Worm (Caenorhabditis elegans) whole organism, L3 larva: ENCODE results near the gene Y57G11C.8.

Experiments
- R02D3.7 ChIP-seq: fragments of 150-350 bp; optimal IDR thresholded peaks from 2 replicates; lab custom pipeline; 2014; ENCODE audit warnings: missing biosample characterization, missing genetic modification characterization
- ZK546.5 ChIP-seq: sonication (generic microtip); optimal IDR thresholded peaks from 2 replicates; lab custom pipeline; 2017; ENCODE audit warnings: missing biosample characterization, missing genetic modification characterization
- ama-1 ChIP-seq: fragments of 150-350 bp; optimal IDR thresholded peaks from 2 replicates; lab custom pipeline; 2018
- ceh-16 ChIP-seq: sonication (generic microtip); optimal IDR thresholded peaks from 2 replicates; lab custom pipeline; 2017; ENCODE audit warnings: missing biosample characterization, missing genetic modification characterization
- ceh-28 ChIP-seq: fragments of 150-350 bp; optimal IDR thresholded peaks from 2 replicates; lab custom pipeline; 2014; ENCODE audit warnings: missing biosample characterization, missing genetic modification reagents, missing genetic modification characterization
- ceh-82 ChIP-seq: fragments of 150-350 bp; optimal IDR thresholded peaks from 2 replicates; lab custom pipeline; 2014; ENCODE audit warnings: missing biosample characterization, missing genetic modification characterization
- ceh-9 ChIP-seq: sonication (generic microtip); optimal IDR thresholded peaks from 2 replicates; lab custom pipeline; 2018; ENCODE audit warnings: missing biosample characterization, missing genetic modification characterization
- egl-27 ChIP-seq: sonication (generic microtip); optimal IDR thresholded peaks from 4 replicates; lab custom pipeline; 2017; ENCODE audit warnings: missing biosample characterization, missing genetic modification reagents, missing genetic modification characterization
- egl-5 ChIP-seq: fragments of 150-350 bp; optimal IDR thresholded peaks from 2 replicates; lab custom pipeline; 2017; ENCODE audit warnings: missing biosample characterization, missing genetic modification reagents, missing genetic modification characterization, inconsistent platforms
- elt-1 ChIP-seq: fragments of 150-350 bp; optimal IDR thresholded peaks from 2 replicates; lab custom pipeline; 2014; ENCODE audit warnings: missing biosample characterization, missing genetic modification characterization
- elt-2 ChIP-seq: sonication (generic microtip); optimal IDR thresholded peaks from 2 replicates; lab custom pipeline; 2016; ENCODE audit warnings: missing genetic modification reagents, mild to moderate bottlenecking, missing genetic modification characterization, missing compliant biosample characterization
- eor-1 ChIP-seq, 2 experiments: fragments of 150-350 bp; optimal IDR thresholded peaks; 2 replicates each; lab custom pipeline; 2014 to 2018; ENCODE audit warnings: missing biosample characterization in 2 of 2, missing genetic modification characterization in 2 of 2
- fkh-10 ChIP-seq: sonication (generic microtip); optimal IDR thresholded peaks from 2 replicates; lab custom pipeline; 2017; ENCODE audit warnings: missing biosample characterization, missing genetic modification reagents, missing genetic modification characterization
- hmg-11 ChIP-seq: sonication (generic microtip); optimal IDR thresholded peaks from 2 replicates; lab custom pipeline; 2016; ENCODE audit warnings: missing genetic modification characterization, missing compliant biosample characterization
- jun-1 ChIP-seq: fragments of 150-350 bp; optimal IDR thresholded peaks from 2 replicates; lab custom pipeline; 2014; ENCODE audit warnings: missing biosample characterization, missing genetic modification reagents, missing genetic modification characterization
- lin-15B ChIP-seq: fragments of 150-350 bp; optimal IDR thresholded peaks from 2 replicates; lab custom pipeline; 2014; ENCODE audit warnings: missing biosample characterization, missing genetic modification characterization
- lin-39 ChIP-seq: fragments of 150-350 bp; optimal IDR thresholded peaks from 2 replicates; lab custom pipeline; 2018; ENCODE audit warnings: missing biosample characterization, missing genetic modification reagents, missing genetic modification characterization
- lsy-12 ChIP-seq: sonication (generic microtip); optimal IDR thresholded peaks from 2 replicates; lab custom pipeline; 2016; ENCODE audit warnings: mild to moderate bottlenecking, missing genetic modification characterization, missing compliant biosample characterization
- mml-1 ChIP-seq: fragments of 150-350 bp; sonication (generic microtip); optimal IDR thresholded peaks from 3 replicates; lab custom pipeline; 2014; ENCODE audit warnings: missing biosample characterization, missing genetic modification characterization
- nfya-1 ChIP-seq: sonication (generic microtip); optimal IDR thresholded peaks from 2 replicates; lab custom pipeline; 2017; ENCODE audit warnings: missing genetic modification characterization, mild to moderate bottlenecking, missing compliant biosample characterization, antibody characterized with exemption, moderate library complexity; ENCODE audit not compliant: insufficient read depth
- nhr-11 ChIP-seq: fragments of 150-350 bp; optimal IDR thresholded peaks from 2 replicates; lab custom pipeline; 2014; ENCODE audit warnings: missing biosample characterization, missing genetic modification characterization
- nhr-237 ChIP-seq: fragments of 150-350 bp; optimal IDR thresholded peaks from 2 replicates; lab custom pipeline; 2014; ENCODE audit warnings: missing biosample characterization, missing genetic modification characterization
- nhr-28 ChIP-seq: fragments of 150-350 bp; optimal IDR thresholded peaks from 2 replicates; lab custom pipeline; 2014; ENCODE audit warnings: missing biosample characterization, missing genetic modification characterization
- nhr-67 ChIP-seq: fragments of 150-350 bp; optimal IDR thresholded peaks from 2 replicates; lab custom pipeline; 2014; ENCODE audit warnings: missing biosample characterization, missing genetic modification characterization
- nhr-76 ChIP-seq: fragments of 150-350 bp; sonication (generic microtip); optimal IDR thresholded peaks from 5 replicates; lab custom pipeline; 2014; ENCODE audit warnings: missing biosample characterization, missing genetic modification characterization
- nhr-77 ChIP-seq: fragments of 150-350 bp; optimal IDR thresholded peaks from 2 replicates; lab custom pipeline; 2014; ENCODE audit warnings: missing biosample characterization, missing genetic modification characterization
- pha-4 ChIP-seq: fragments of 150-350 bp; optimal IDR thresholded peaks from 2 replicates; lab custom pipeline; 2014; ENCODE audit warnings: missing biosample characterization, missing genetic modification reagents, missing genetic modification characterization
- sea-2 ChIP-seq: fragments of 150-350 bp; sonication (generic microtip); optimal IDR thresholded peaks from 4 replicates; lab custom pipeline; 2014; ENCODE audit warnings: missing biosample characterization, missing genetic modification reagents, missing genetic modification characterization
- skn-1 ChIP-seq: fragments of 150-350 bp; optimal IDR thresholded peaks from 2 replicates; lab custom pipeline; 2014; ENCODE audit warnings: missing biosample characterization, missing genetic modification characterization
- snpc-4 ChIP-seq: fragments of 150-350 bp; optimal IDR thresholded peaks from 2 replicates; lab custom pipeline; 2014; ENCODE audit warnings: missing biosample characterization, missing genetic modification characterization
- tbx-2 ChIP-seq: sonication (generic microtip); optimal IDR thresholded peaks from 2 replicates; lab custom pipeline; 2016; ENCODE audit warnings: mild to moderate bottlenecking, missing genetic modification characterization, missing compliant biosample characterization
- unc-39 ChIP-seq: sonication (generic microtip); optimal IDR thresholded peaks from 4 replicates; lab custom pipeline; 2017; ENCODE audit warnings: missing biosample characterization, missing genetic modification characterization
- unc-62 ChIP-seq: fragments of 150-350 bp; sonication (generic microtip); optimal IDR thresholded peaks from 4 replicates; lab custom pipeline; 2014; ENCODE audit warnings: missing biosample characterization, missing genetic modification reagents, missing genetic modification characterization
- zag-1 ChIP-seq: fragments of 150-350 bp; optimal IDR thresholded peaks from 2 replicates; lab custom pipeline; 2014; ENCODE audit warnings: missing biosample characterization, missing genetic modification characterization
- ztf-11 ChIP-seq: fragments of 150-350 bp; optimal IDR thresholded peaks from 2 replicates; lab custom pipeline; 2014; ENCODE audit warnings: missing biosample characterization, missing genetic modification characterization
- ztf-4 ChIP-seq: fragments of 150-350 bp; optimal IDR thresholded peaks from 2 replicates; lab custom pipeline; 2014; ENCODE audit warnings: missing biosample characterization, missing genetic modification characterization

Y57G11C.8 gene

DNA sequence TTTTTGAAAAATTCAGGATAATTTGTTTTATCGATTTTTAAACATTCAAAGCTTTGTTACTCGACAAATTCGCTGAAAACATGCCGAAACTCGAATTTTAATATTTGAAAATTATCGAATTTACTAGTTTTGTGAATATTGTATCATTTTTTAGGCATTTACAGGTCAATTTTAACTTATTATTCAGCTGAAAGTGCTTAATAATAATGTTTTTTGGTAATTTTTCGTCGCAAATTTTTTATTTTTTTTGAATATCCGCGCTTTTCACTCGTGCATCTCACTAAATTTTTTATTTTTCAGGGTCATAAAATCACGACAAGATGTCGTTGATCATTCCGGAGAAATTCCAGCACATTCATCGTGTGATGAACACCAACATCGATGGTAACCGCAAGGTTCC is 43.7 kb downstream of the Y57G11C.8 start, which contains the start of gene rps-18:
Gene rps-18, plus strand, starts transcription at position 301 of the 400 bp plus-strand sequence.
- no peak for TF ChIP-seq sea-2 (GFP tag; lab: Kevin White, UChicago)
- TF ChIP-seq ztf-4 (tag; lab: Kevin White, UChicago), result no peak
- no peak for TF ChIP-seq mml-1 (tag; lab: Kevin White, UChicago)
- no peak for TF ChIP-seq nhr-28 (tag; lab: Kevin White, UChicago)
- no peak for TF ChIP-seq lin-15B
- TF ChIP-seq hmg-11, result no peak
- no peak for TF ChIP-seq elt-2 (tag; lab: Kevin White, UChicago)
- no peak for TF ChIP-seq ama-1 (lab: Kevin White, UChicago)
- TF ChIP-seq R02D3.7, result no peak
- TF ChIP-seq nfya-1 (tag; lab: Kevin White, UChicago), result no peak
- no peak for TF ChIP-seq ceh-16 (tag; lab: Kevin White, UChicago)
- no peak for TF ChIP-seq eor-1 (tag; optimal IDR thresholded peaks at IDR 0.05; lab: Kevin White, UChicago)
- no peak for TF ChIP-seq nhr-11 (tag; lab: Kevin White, UChicago)

DNA sequence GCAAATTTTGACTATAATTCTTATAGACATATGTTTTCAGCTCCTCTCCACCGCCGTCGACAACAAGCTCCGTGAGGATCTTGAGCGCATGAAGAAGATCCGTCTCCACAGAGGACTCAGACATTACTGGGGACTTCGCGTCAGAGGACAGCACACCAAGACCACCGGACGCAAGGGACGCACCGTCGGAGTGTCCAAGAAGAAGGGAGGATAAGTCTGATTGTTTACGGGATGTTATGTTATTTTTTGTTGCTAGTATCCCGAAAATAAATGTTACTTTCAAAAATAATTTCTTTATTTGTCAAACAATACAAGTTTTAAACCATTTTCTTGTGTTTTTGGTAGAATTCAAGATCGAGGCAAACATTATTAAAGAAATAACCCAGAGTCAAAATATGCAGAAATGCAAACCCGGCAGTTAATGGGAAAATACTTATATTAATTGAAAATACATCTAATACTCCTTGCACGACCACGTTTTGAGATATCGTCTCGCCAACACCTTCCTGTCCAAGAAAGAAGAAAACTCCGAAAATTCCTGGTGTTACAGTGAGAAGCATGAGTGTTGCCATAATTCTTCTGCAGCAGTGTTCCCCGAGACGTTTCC is 44.6 kb downstream of the Y57G11C.8 start:
- TF ChIP-seq tbx-2 (tag; lab: Kevin White, UChicago), result no peak
- TF ChIP-seq sea-2 (GFP tag; lab: Kevin White, UChicago), result no peak
- no peak for TF ChIP-seq unc-39
- no peak for TF ChIP-seq lin-39 (tag; lab: Kevin White, UChicago)
- no peak for TF ChIP-seq nhr-237 (tag; lab: Kevin White, UChicago)
- TF ChIP-seq jun-1, result no peak
- TF ChIP-seq fkh-10 (GFP tag; lab: Kevin White, UChicago), result no peak
- TF ChIP-seq ama-1 (lab: Kevin White, UChicago), result no peak
- TF ChIP-seq nhr-28 (tag; lab: Kevin White, UChicago), result no peak
- TF ChIP-seq unc-62 (GFP tag; lab: Kevin White, UChicago), result no peak
- no peak for TF ChIP-seq pha-4
- no peak for TF ChIP-seq ztf-4 (tag; lab: Kevin White, UChicago)
- TF ChIP-seq lsy-12, result no peak
- TF ChIP-seq snpc-4 (tag; lab: Kevin White, UChicago), result no peak
- TF ChIP-seq elt-1 (tag; lab: Kevin White, UChicago), result no peak

DNA sequence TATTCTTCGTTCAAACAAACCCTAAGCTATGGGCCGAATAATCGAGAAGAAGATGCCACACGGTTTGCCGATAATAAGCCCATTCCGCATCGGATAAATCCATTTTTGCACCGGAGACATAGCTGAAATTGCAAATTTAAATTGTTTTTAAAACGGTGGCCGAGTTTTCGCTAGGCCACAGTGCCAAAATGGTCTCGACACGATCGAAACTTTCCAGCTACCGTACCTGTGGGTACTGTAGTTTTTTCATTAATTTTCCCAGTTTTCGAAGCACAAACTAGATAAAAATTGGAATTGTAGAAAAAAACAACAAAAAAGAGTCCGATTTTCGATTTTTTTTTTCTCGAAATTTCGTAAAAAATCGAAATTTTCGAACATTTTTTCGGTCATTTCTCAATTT is 46.6 kb downstream of the Y57G11C.8 start:
- no peak for TF ChIP-seq nhr-76
- no peak for TF ChIP-seq ceh-9 (tag; lab: Kevin White, UChicago)
- no peak for TF ChIP-seq nhr-67 (tag; lab: Kevin White, UChicago)
- no peak for TF ChIP-seq ZK546.5 (tag; lab: Kevin White, UChicago)
- TF ChIP-seq ceh-82 (tag; lab: Kevin White, UChicago), result no peak
- no peak for TF ChIP-seq egl-27
- no peak for TF ChIP-seq zag-1 (tag; lab: Kevin White, UChicago)
- no peak for TF ChIP-seq ztf-11
- TF ChIP-seq nhr-28 (tag; lab: Kevin White, UChicago), result no peak
- no peak for TF ChIP-seq ceh-28 (tag; lab: Kevin White, UChicago)
- no peak for TF ChIP-seq lsy-12

DNA sequence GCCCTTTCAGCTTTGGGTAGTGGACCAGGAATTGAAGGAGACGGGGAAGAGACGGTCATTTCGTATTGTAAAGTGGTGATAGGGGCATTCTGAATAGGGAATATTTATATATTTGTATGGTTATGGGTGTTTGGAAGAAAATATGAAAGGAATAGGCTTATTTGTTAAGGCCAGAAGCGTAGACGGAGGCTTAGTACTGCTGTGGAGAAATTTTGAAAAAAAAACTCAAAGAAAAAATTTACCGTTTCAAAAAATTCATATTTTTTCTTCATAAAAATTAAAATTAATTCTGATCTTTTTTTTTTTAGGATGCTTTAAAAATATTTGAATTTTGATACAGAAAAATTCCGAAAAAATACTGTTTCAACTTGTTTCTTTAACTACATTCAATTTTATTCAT is 47.4 kb downstream of the Y57G11C.8 start, which contains the start of gene hhat-2:
Gene hhat-2, minus strand, starts transcription at position 101 of the 400 bp plus-strand sequence.
- TF ChIP-seq ceh-9 (tag; lab: Kevin White, UChicago) (no peak), jun-1 (no peak), nfya-1 (tag; lab: Kevin White, UChicago) (no peak), egl-5 (tag; lab: Kevin White, UChicago) (no peak), ZK546.5 (tag; lab: Kevin White, UChicago) (no peak), skn-1 (no peak), nhr-77 (tag; lab: Kevin White, UChicago) (no peak), nhr-237 (tag; lab: Kevin White, UChicago) (no peak), zag-1 (tag; lab: Kevin White, UChicago) (no peak), hmg-11 (no peak)
- TF ChIP-seq, all 47 proteins: peak for 0
